Fruit fly (Drosophila melanogaster): Measurements from ENCODE around the gene CG7920.

The CG7920 gene

dm6 chr3R:30055915-30056544 lies 40.9 kb upstream of the CG7920 start, which contains the start of the genes Rpp14b and spn-A (continued):
- TF ChIP-seq prd (optimal IDR thresholded peaks at IDR 0.05) (no peak), prd (GFP tag; IDR thresholded peaks at IDR 0.05) (peak; percentile 56; the same call in 2 of the 3 replicates), lilli (GFP tag; optimal IDR thresholded peaks at IDR 0.05) (peak; percentile 37), CG8359 (GFP tag; optimal IDR thresholded peaks at IDR 0.05; ENCODE audit: borderline replicate concordance) (no peak), zfh2 (GFP tag; optimal IDR thresholded peaks at IDR 0.05) (peak; percentile 35), Optix (GFP tag; IDR thresholded peaks at IDR 0.05) (no peak), Ets65A (GFP tag) (peak; percentile 81), Mad (GFP tag; optimal IDR thresholded peaks at IDR 0.05) (peak; percentile 13), slbo (GFP tag; IDR thresholded peaks at IDR 0.05) (peak; percentile 79), gem (tag; optimal IDR thresholded peaks at IDR 0.05) (peak; percentile 43), scrt (GFP tag; optimal IDR thresholded peaks at IDR 0.05) (no peak), Stat92E (GFP tag; optimal IDR thresholded peaks at IDR 0.05) (no peak), slou (GFP tag; optimal IDR thresholded peaks at IDR 0.05) (no peak), CG11456 (GFP tag; IDR thresholded peaks at IDR 0.05) (peak; percentile 63; the same call in 1 of the 3 replicates), grau (tag; optimal IDR thresholded peaks at IDR 0.05) (peak; percentile 97), tgo (GFP tag; IDR thresholded peaks at IDR 0.05) (peak; percentile 35; the same call in 1 of the 3 replicates), CG4404 (GFP tag; IDR thresholded peaks at IDR 0.05) (peak; percentile 44; the same call in 1 of the 2 replicates), CG12299 (tag; optimal IDR thresholded peaks at IDR 0.05) (no peak), HmgZ (tag; optimal IDR thresholded peaks at IDR 0.05) (peak; percentile 25), CG9932 (GFP tag; IDR thresholded peaks at IDR 0.05) (peak; percentile 71), row (GFP tag; IDR thresholded peaks at IDR 0.05) (peak; percentile 88), Xbp1 (GFP tag; optimal IDR thresholded peaks at IDR 0.05) (peak; percentile 59), BEAF-32 (GFP tag; optimal IDR thresholded peaks at IDR 0.05) (peak; percentile 33), CG14050 (GFP tag; IDR thresholded peaks at IDR 0.05) (no peak), NfI (GFP tag; optimal IDR thresholded peaks at IDR 0.05) (peak; percentile 10), CG1603 (tag; optimal IDR thresholded peaks at IDR 0.05) (peak; percentile 36), Rx (GFP tag; IDR thresholded peaks at IDR 0.05) (no peak)

- TF ChIP-seq CG17912 (GFP tag; optimal IDR thresholded peaks at IDR 0.05) (peak; percentile 60), pzg (GFP tag; optimal IDR thresholded peaks at IDR 0.05) (peak; percentile 99), CG2120 (GFP tag; optimal IDR thresholded peaks at IDR 0.05) (peak; percentile 46), slbo (GFP tag; IDR thresholded peaks at IDR 0.05) (peak; percentile 27; the same call in 1 of the 2 replicates), Lhr (GFP tag; optimal IDR thresholded peaks at IDR 0.05) (peak; percentile 49), schlank (tag; optimal IDR thresholded peaks at IDR 0.05) (no peak), E2f2 (GFP tag; IDR thresholded peaks at IDR 0.05) (peak; percentile 100), CG34224 (GFP tag; IDR thresholded peaks at IDR 0.05; ENCODE audit: partially characterized antibody) (peak; percentile 11; the same call in 1 of the 3 replicates), CG4424 (GFP tag; optimal IDR thresholded peaks at IDR 0.05) (no peak), sim (GFP tag; IDR thresholded peaks at IDR 0.05) (no peak), CG11695 (GFP tag; IDR thresholded peaks at IDR 0.05) (no peak), CG12769 (tag; optimal IDR thresholded peaks at IDR 0.05) (no peak), peb (GFP tag; IDR thresholded peaks at IDR 0.05) (no peak), chinmo (GFP tag; IDR thresholded peaks at IDR 0.05; ENCODE audit: partially characterized antibody) (no peak), Atf6 (GFP tag; IDR thresholded peaks at IDR 0.05) (no peak), Dref (GFP tag; IDR thresholded peaks at IDR 0.05) (peak; percentile 95), az2 (GFP tag; optimal IDR thresholded peaks at IDR 0.05) (no peak), CG16815 (GFP tag; optimal IDR thresholded peaks at IDR 0.05) (no peak), Hey (tag; optimal IDR thresholded peaks at IDR 0.05) (no peak), CG17829 (tag; optimal IDR thresholded peaks at IDR 0.05) (peak; percentile 52), Sin3A (optimal IDR thresholded peaks at IDR 0.05) (peak; percentile 73), Hr51 (GFP tag; optimal IDR thresholded peaks at IDR 0.05) (peak in 1 of 2 experiments; percentile 23), CTCF (GFP tag; optimal IDR thresholded peaks at IDR 0.05) (peak; percentile 15), phol (tag; optimal IDR thresholded peaks at IDR 0.05) (peak; percentile 67), Ets97D (GFP tag; optimal IDR thresholded peaks at IDR 0.05) (peak; percentile 84)
Measured at dm6 chr3R:30052455-30053046, 37.5 kb upstream of the CG7920 start, which contains the start of gene Jasper. Jasper (plus strand) TSS chr3R:30052514.
